Worm (Caenorhabditis elegans) whole organism, early embryonic: ENCODE data around the gene F58B4.3.

Source experiments
- ama-1 ChIP-seq: fragments of 150-350 bp; optimal IDR thresholded peaks from 2 replicates; lab custom pipeline; 2014
- ets-7 ChIP-seq: sonication (generic microtip); optimal IDR thresholded peaks from 2 replicates; lab custom pipeline; 2016; ENCODE audit warnings: missing genotype, missing genetic modification characterization, missing compliant biosample characterization
- hnd-1 ChIP-seq: sonication (generic microtip); optimal IDR thresholded peaks from 2 replicates; lab custom pipeline; 2016; ENCODE audit warnings: missing genetic modification characterization, missing compliant biosample characterization
- tbx-37 ChIP-seq: fragments of 200-800 bp; sonication (Bioruptor generic); conservative IDR thresholded peaks from 2 replicates; pipeline ENCODE4 v1.3.6; 2022; ENCODE audit warnings: missing genetic modification reagents, missing genetic modification characterization, missing compliant biosample characterization
- tra-4 ChIP-seq: sonication (generic microtip); optimal IDR thresholded peaks from 2 replicates; lab custom pipeline; 2017; ENCODE audit warnings: missing genetic modification characterization, missing compliant biosample characterization

ce11 chrV:10937294-10937693 is 7.7 kb downstream of the F58B4.3 start:
- no peak for TF ChIP-seq tra-4 (tag; lab: Kevin White, UChicago)
- no peak for TF ChIP-seq tbx-37 (GFP tag; lab: Robert Waterston, UW)
- TF ChIP-seq ets-7 (tag; lab: Kevin White, UChicago), result no peak
- no peak for TF ChIP-seq ama-1 (lab: Kevin White, UChicago)
- TF ChIP-seq hnd-1 (tag; lab: Kevin White, UChicago), result no peak
